Fruit fly (Drosophila melanogaster) whole organism, embryonic: Measurements from ENCODE around the gene CG17027.

Experiments
- Bgb ChIP-seq: fragments of 200-800 bp; sonication (Bioruptor generic); IDR thresholded peaks from 2 replicates; pipeline ENCODE4 v1.3.6; 2022; ENCODE audit warnings: missing biosample characterization, missing genetic modification characterization; ENCODE audit not compliant: partially characterized antibody
- Bteb2 ChIP-seq: fragments of 200-800 bp; sonication (Bioruptor generic); optimal IDR thresholded peaks from 2 replicates; lab custom pipeline; 2016; ENCODE audit warnings: missing biosample characterization, missing genetic modification characterization
- CG10274 ChIP-seq: fragments of 200-800 bp; sonication (Bioruptor generic); optimal IDR thresholded peaks from 3 replicates; lab custom pipeline; 2017; ENCODE audit warnings: missing biosample characterization, mild to moderate bottlenecking, missing genetic modification characterization
- CG12299 ChIP-seq: fragments of 200-800 bp; sonication (Bioruptor generic); optimal IDR thresholded peaks from 2 replicates; lab custom pipeline; 2018; ENCODE audit warnings: missing biosample characterization, mild to moderate bottlenecking, missing genetic modification characterization
- CG13287 ChIP-seq: fragments of 200-800 bp; sonication (Bioruptor generic); IDR thresholded peaks from 2 replicates; pipeline ENCODE4 v1.3.6; 2022; ENCODE audit warnings: missing biosample characterization, missing genetic modification characterization; ENCODE audit not compliant: partially characterized antibody
- CG13296 ChIP-seq: fragments of 200-800 bp; sonication (Bioruptor generic); optimal IDR thresholded peaks from 3 replicates; lab custom pipeline; 2018; ENCODE audit warnings: missing biosample characterization, mild to moderate bottlenecking, missing genetic modification characterization
- CG14014 ChIP-seq: fragments of 200-800 bp; sonication (Bioruptor generic); IDR thresholded peaks from 2 replicates; pipeline ENCODE4 v1.3.6; 2022; ENCODE audit warnings: missing biosample characterization, missing genetic modification characterization
- CG14050 ChIP-seq: fragments of 200-800 bp; sonication (Bioruptor generic); IDR thresholded peaks from 3 replicates; pipeline ENCODE4 v1.3.6; 2022; ENCODE audit warnings: missing biosample characterization, missing genetic modification characterization
- CG15601 ChIP-seq: fragments of 200-800 bp; sonication (Bioruptor generic); optimal IDR thresholded peaks from 3 replicates; lab custom pipeline; 2019; ENCODE audit warnings: missing biosample characterization, mild to moderate bottlenecking, missing genetic modification characterization, moderate library complexity
- CG17359 ChIP-seq: fragments of 200-800 bp; sonication (Bioruptor generic); optimal IDR thresholded peaks from 3 replicates; lab custom pipeline; 2018; ENCODE audit warnings: missing biosample characterization, mild to moderate bottlenecking, missing genetic modification characterization, moderate library complexity
- CG2116 ChIP-seq: fragments of 200-800 bp; sonication (Bioruptor generic); optimal IDR thresholded peaks from 3 replicates; lab custom pipeline; 2018; ENCODE audit warnings: missing biosample characterization, mild to moderate bottlenecking, missing genetic modification characterization
- CG2875 ChIP-seq: fragments of 200-800 bp; sonication (Bioruptor generic); optimal IDR thresholded peaks from 2 replicates; lab custom pipeline; 2017; ENCODE audit warnings: missing biosample characterization, mild to moderate bottlenecking, missing genetic modification characterization, missing genetic modification reagents
- CG30403 ChIP-seq: fragments of 200-800 bp; sonication (Bioruptor generic); optimal IDR thresholded peaks from 3 replicates; lab custom pipeline; 2016; ENCODE audit warnings: missing biosample characterization, missing genetic modification characterization
- CG30431 ChIP-seq: fragments of 200-800 bp; sonication (Bioruptor generic); optimal IDR thresholded peaks from 2 replicates; lab custom pipeline; 2017; ENCODE audit warnings: missing biosample characterization, missing genetic modification characterization
- CG4282 ChIP-seq: fragments of 200-800 bp; sonication (Bioruptor generic); optimal IDR thresholded peaks from 2 replicates; lab custom pipeline; 2016; ENCODE audit warnings: missing biosample characterization, missing genetic modification characterization
- CG6683 ChIP-seq: fragments of 200-800 bp; sonication (Bioruptor generic); optimal IDR thresholded peaks from 2 replicates; lab custom pipeline; 2017; ENCODE audit warnings: missing biosample characterization, mild to moderate bottlenecking, missing genetic modification characterization, missing genetic modification reagents
- CG7372 ChIP-seq: fragments of 200-800 bp; sonication (Bioruptor generic); IDR thresholded peaks from 2 replicates; pipeline ENCODE4 v1.3.6; 2022; ENCODE audit warnings: missing biosample characterization, missing genetic modification characterization
- CG8944 ChIP-seq: fragments of 200-800 bp; sonication (Bioruptor generic); optimal IDR thresholded peaks from 3 replicates; lab custom pipeline; 2016; ENCODE audit warnings: missing biosample characterization, missing genetic modification characterization
- CG9932 ChIP-seq: fragments of 200-800 bp; sonication (Bioruptor generic); IDR thresholded peaks from 2 replicates; pipeline ENCODE4 v1.3.6; 2022; ENCODE audit warnings: missing biosample characterization, missing genetic modification characterization
- CTCF ChIP-seq: fragments of 200-800 bp; sonication (Bioruptor generic); optimal IDR thresholded peaks from 2 replicates; lab custom pipeline; 2017; ENCODE audit warnings: missing biosample characterization, mild to moderate bottlenecking, missing genetic modification characterization, moderate library complexity
- Dbx ChIP-seq: fragments of 200-800 bp; sonication (Bioruptor generic); IDR thresholded peaks from 3 replicates; pipeline ENCODE4 v1.3.6; 2022; ENCODE audit warnings: missing biosample characterization, missing genetic modification characterization
- Deaf1 ChIP-seq: fragments of 200-800 bp; optimal IDR thresholded peaks from 3 replicates; lab custom pipeline; 2019; ENCODE audit warnings: missing biosample characterization, mild to moderate bottlenecking, missing genetic modification characterization, moderate library complexity
- Doc3 ChIP-seq: fragments of 200-800 bp; sonication (Bioruptor generic); IDR thresholded peaks from 3 replicates; pipeline ENCODE4 v1.3.6; 2022; ENCODE audit warnings: missing biosample characterization, missing genetic modification characterization; ENCODE audit not compliant: partially characterized antibody
- Elba2 ChIP-seq: fragments of 200-800 bp; sonication (Bioruptor generic); optimal IDR thresholded peaks from 3 replicates; lab custom pipeline; 2016; ENCODE audit warnings: missing biosample characterization, missing genetic modification characterization
- GATAe ChIP-seq: fragments of 200-800 bp; sonication (Bioruptor generic); conservative IDR thresholded peaks from 2 replicates; pipeline ENCODE4 v1.3.6; 2022; ENCODE audit warnings: missing biosample characterization, missing genetic modification characterization
- Hr51 ChIP-seq, 2 experiments: fragments of 200-800 bp; sonication (Bioruptor generic); optimal IDR thresholded peaks; 2 replicates in 1 of 2; 3 replicates in 1 of 2; lab custom pipeline; 2016 to 2018; ENCODE audit warnings: missing biosample characterization in 2 of 2, missing genetic modification characterization in 2 of 2, mild to moderate bottlenecking in 1 of 2, moderate library complexity in 1 of 2
- Jarid2 ChIP-seq: fragments of 200-800 bp; sonication (Bioruptor generic); optimal IDR thresholded peaks from 3 replicates; lab custom pipeline; 2017; ENCODE audit warnings: mild to moderate bottlenecking, missing biosample characterization, missing genetic modification reagents, missing genetic modification characterization
- Nf-YC ChIP-seq: fragments of 200-800 bp; optimal IDR thresholded peaks from 3 replicates; lab custom pipeline; 2019; ENCODE audit warnings: missing biosample characterization, mild to moderate bottlenecking, missing genetic modification characterization, moderate library complexity
- Ptx1 ChIP-seq: fragments of 200-800 bp; sonication (Bioruptor generic); IDR thresholded peaks from 2 replicates; pipeline ENCODE4 v1.3.6; 2022; ENCODE audit warnings: missing biosample characterization, missing genetic modification characterization
- Rfx ChIP-seq: fragments of 200-800 bp; sonication (Bioruptor generic); IDR thresholded peaks from 2 replicates; pipeline ENCODE4 v1.3.6; 2022; ENCODE audit warnings: missing biosample characterization, missing genetic modification characterization
- Spps ChIP-seq: fragments of 200-800 bp; sonication (Bioruptor generic); optimal IDR thresholded peaks from 2 replicates; lab custom pipeline; 2018; ENCODE audit warnings: missing biosample characterization, mild to moderate bottlenecking, missing genetic modification characterization
- Sry-δ ChIP-seq: fragments of 200-800 bp; sonication (Bioruptor generic); optimal IDR thresholded peaks from 2 replicates; lab custom pipeline; 2016; ENCODE audit warnings: missing biosample characterization, missing genetic modification characterization
- ase ChIP-seq: fragments of 200-800 bp; sonication (Bioruptor generic); IDR thresholded peaks from 3 replicates; pipeline ENCODE4 v1.3.6; 2022; ENCODE audit warnings: missing biosample characterization, missing genetic modification characterization
- ash1 ChIP-seq: fragments of 200-800 bp; sonication (Bioruptor generic); optimal IDR thresholded peaks from 2 replicates; lab custom pipeline; 2018; ENCODE audit warnings: missing biosample characterization, mild to moderate bottlenecking, missing genetic modification characterization
- crol ChIP-seq: fragments of 200-800 bp; sonication (Bioruptor generic); IDR thresholded peaks from 2 replicates; pipeline ENCODE4 v1.3.6; 2022; ENCODE audit warnings: missing biosample characterization, missing genetic modification characterization
- dm ChIP-seq: fragments of 200-800 bp; sonication (Bioruptor generic); optimal IDR thresholded peaks from 3 replicates; lab custom pipeline; 2016; ENCODE audit warnings: missing biosample characterization, missing genetic modification characterization
- dpn ChIP-seq, 2 experiments: fragments of 200-800 bp; sonication (Bioruptor generic); optimal IDR thresholded peaks; 3 replicates each; lab custom pipeline; 2016; ENCODE audit warnings: missing biosample characterization in 2 of 2, missing genetic modification characterization in 2 of 2
- fd3F ChIP-seq: fragments of 200-800 bp; sonication (Bioruptor generic); optimal IDR thresholded peaks from 2 replicates; lab custom pipeline; 2018; ENCODE audit warnings: missing biosample characterization, mild to moderate bottlenecking, missing genetic modification characterization, moderate library complexity
- fd96Cb ChIP-seq: fragments of 200-800 bp; sonication (Bioruptor generic); optimal IDR thresholded peaks from 2 replicates; lab custom pipeline; 2018; ENCODE audit warnings: missing biosample characterization, mild to moderate bottlenecking, missing genetic modification characterization, moderate library complexity
- gro ChIP-seq: fragments of 200-800 bp; sonication (Bioruptor generic); optimal IDR thresholded peaks from 2 replicates; lab custom pipeline; 2016; ENCODE audit warnings: missing biosample characterization, missing genetic modification characterization
- gsb ChIP-seq: fragments of 200-800 bp; sonication (Bioruptor generic); IDR thresholded peaks from 2 replicates; pipeline ENCODE4 v1.3.6; 2022; ENCODE audit warnings: missing biosample characterization, missing genetic modification characterization
- lbe ChIP-seq: fragments of 200-800 bp; sonication (Bioruptor generic); optimal IDR thresholded peaks from 2 replicates; lab custom pipeline; 2016; ENCODE audit warnings: missing biosample characterization, mild to moderate bottlenecking, missing genetic modification characterization
- mirr ChIP-seq: fragments of 200-800 bp; sonication (Bioruptor generic); optimal IDR thresholded peaks from 3 replicates; lab custom pipeline; 2018; ENCODE audit warnings: missing biosample characterization, mild to moderate bottlenecking, missing genetic modification characterization
- nerfin-1 ChIP-seq: fragments of 200-800 bp; sonication (Bioruptor generic); optimal IDR thresholded peaks from 3 replicates; lab custom pipeline; 2019; ENCODE audit warnings: missing biosample characterization, mild to moderate bottlenecking, missing genetic modification characterization, moderate library complexity
- nerfin-2 ChIP-seq: fragments of 200-800 bp; sonication (Bioruptor generic); IDR thresholded peaks from 2 replicates; pipeline ENCODE4 v1.3.6; 2022; ENCODE audit warnings: missing biosample characterization, missing genetic modification characterization; ENCODE audit not compliant: partially characterized antibody
- org-1 ChIP-seq: fragments of 200-800 bp; sonication (Bioruptor generic); optimal IDR thresholded peaks from 2 replicates; lab custom pipeline; 2017; ENCODE audit warnings: missing biosample characterization, missing genetic modification characterization
- pb ChIP-seq: fragments of 200-800 bp; sonication (Bioruptor generic); optimal IDR thresholded peaks from 3 replicates; lab custom pipeline; 2016; ENCODE audit warnings: missing biosample characterization, missing genetic modification characterization
- phol ChIP-seq: fragments of 200-800 bp; sonication (Bioruptor generic); optimal IDR thresholded peaks from 3 replicates; lab custom pipeline; 2018; ENCODE audit warnings: missing biosample characterization, mild to moderate bottlenecking, missing genetic modification characterization, moderate library complexity
- pum ChIP-seq: fragments of 200-800 bp; sonication (Bioruptor generic); optimal IDR thresholded peaks from 2 replicates; lab custom pipeline; 2016; ENCODE audit warnings: missing biosample characterization, missing genetic modification characterization
- wdn ChIP-seq: fragments of 200-800 bp; sonication (Bioruptor generic); IDR thresholded peaks from 2 replicates; pipeline ENCODE4 v1.3.6; 2022; ENCODE audit warnings: missing biosample characterization, missing genetic modification characterization

Gene CG17027

dm6 chr3L:16001164-16001679, 21.3 kb downstream of the CG17027 start (continued):
- TF ChIP-seq CG6683 (GFP tag; lab: Kevin White, UChicago) (peak; percentile 5), CG7372 (GFP tag; lab: Robert Waterston, UW) (peak; percentile 63), mirr (GFP tag; lab: Kevin White, UChicago) (peak; percentile 81), Doc3 (GFP tag; lab: Robert Waterston, UW) (no peak), nerfin-1 (tag; lab: Kevin White, UChicago) (peak; percentile 45), wdn (peak; percentile 38; the same call in 1 of the 2 replicates), CG10274 (peak; percentile 33), Bteb2 (GFP tag; lab: Kevin White, UChicago) (peak; percentile 67), fd3F (GFP tag; lab: Kevin White, UChicago) (peak; percentile 77), CG14014 (GFP tag; lab: Robert Waterston, UW) (peak; percentile 75), phol (peak; percentile 64), CG30431 (GFP tag; lab: Kevin White, UChicago) (no peak), Bgb (GFP tag; lab: Robert Waterston, UW) (peak; percentile 44; the same call in 1 of the 2 replicates), CG14050 (GFP tag; lab: Robert Waterston, UW) (peak; percentile 56; the same call in 2 of the 3 replicates), CG8944 (peak; percentile 45), CG13296 (GFP tag; lab: Kevin White, UChicago) (peak; percentile 88), CG2875 (GFP tag; lab: Kevin White, UChicago) (peak; percentile 27), nerfin-2 (GFP tag; lab: Robert Waterston, UW) (no peak), dm (peak; percentile 28), Ptx1 (peak; percentile 76), CG17359 (tag; lab: Kevin White, UChicago) (peak; percentile 75), CG2116 (GFP tag; lab: Kevin White, UChicago) (peak; percentile 22), ash1 (GFP tag; lab: Kevin White, UChicago) (peak; percentile 13), pum (peak; percentile 63), CG9932 (peak; percentile 85), dpn (GFP tag; optimal IDR thresholded peaks at IDR 0.05; lab: Kevin White, UChicago) (peak; percentile 67 to 85), Hr51 (GFP tag; optimal IDR thresholded peaks at IDR 0.05; lab: Kevin White, UChicago) (peak; percentile 65 to 85), CG12299 (tag; lab: Kevin White, UChicago) (peak; percentile 68), crol (GFP tag; lab: Robert Waterston, UW) (peak; percentile 95), Rfx (GFP tag; lab: Robert Waterston, UW) (peak; percentile 83), gsb (peak; percentile 58), org-1 (GFP tag; lab: Kevin White, UChicago) (peak; percentile 78), Dbx (peak; percentile 75; the same call in 2 of the 3 replicates), Sry-δ (peak; percentile 0), fd96Cb (tag; lab: Kevin White, UChicago) (peak; percentile 55), gro (peak; percentile 90), CG13287 (no peak), Spps (no peak), GATAe (GFP tag; lab: Robert Waterston, UW) (peak; percentile 40; the same call in 1 of the 2 replicates), Jarid2 (peak; percentile 21), Nf-YC (tag; lab: Kevin White, UChicago) (peak; percentile 72), lbe (no peak), Elba2 (GFP tag; lab: Kevin White, UChicago) (no peak), CG15601 (tag; lab: Kevin White, UChicago) (peak; percentile 26), CTCF (GFP tag; lab: Kevin White, UChicago) (no peak), Deaf1 (tag; lab: Kevin White, UChicago) (peak; percentile 52), pb (peak; percentile 60), CG4282 (GFP tag; lab: Kevin White, UChicago) (peak; percentile 51), ase (no peak), CG30403 (GFP tag; lab: Kevin White, UChicago) (peak; percentile 83)
